Worm (Caenorhabditis elegans) whole organism, L4/young adult: Measurements from ENCODE around the gene cpg-7.

Experiments
- W03F9.2 ChIP-seq: fragments of 150-350 bp; optimal IDR thresholded peaks from 2 replicates; lab custom pipeline; 2014; ENCODE audit warnings: missing biosample characterization, missing genetic modification characterization
- dao-5 ChIP-seq: sonication (generic microtip); optimal IDR thresholded peaks from 2 replicates; lab custom pipeline; 2016; ENCODE audit warnings: missing genotype, missing genetic modification characterization, moderate library complexity, missing compliant biosample characterization
- him-1 ChIP-seq: sonication (generic microtip); optimal IDR thresholded peaks from 2 replicates; lab custom pipeline; 2016; ENCODE audit warnings: missing genotype, missing genetic modification reagents, missing genetic modification characterization, missing compliant biosample characterization

DNA sequence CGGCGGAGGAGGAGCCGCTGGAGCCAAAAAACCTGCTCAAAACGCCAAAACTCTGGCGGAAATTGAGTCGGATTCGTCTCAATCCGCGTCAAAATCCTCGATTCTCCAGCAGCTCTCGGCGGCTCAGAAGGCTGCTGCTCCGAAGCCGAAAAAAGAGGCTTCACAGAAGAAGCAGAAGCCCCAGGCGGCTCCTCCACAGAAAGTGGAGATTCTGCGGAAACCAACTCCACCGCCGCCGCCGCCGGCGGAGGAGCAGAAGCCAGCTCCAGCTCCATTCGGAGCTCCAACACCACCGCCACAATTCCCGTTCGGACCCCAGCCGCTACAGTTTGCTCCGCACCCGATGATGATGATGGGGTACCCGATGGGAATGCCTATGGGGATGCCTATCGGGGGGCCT lies 22.1 kb downstream of the cpg-7 start:
- no peak for TF ChIP-seq dao-5 (tag; lab: Kevin White, UChicago)
- no peak for TF ChIP-seq W03F9.2 (tag; lab: Kevin White, UChicago)
- no peak for TF ChIP-seq him-1 (tag; lab: Kevin White, UChicago)
